Worm (Caenorhabditis elegans): ENCODE results near the gene srsx-30.

ce11 chrV:10133277-10133676 lies 25.4 kb upstream of the srsx-30 start:
- TF ChIP-seq let-607 (tag; optimal IDR thresholded peaks at IDR 0.05) (no peak), nfya-1 (tag; optimal IDR thresholded peaks at IDR 0.05; ENCODE audit: borderline replicate concordance, insufficient read depth) (no peak), mel-28 (tag; optimal IDR thresholded peaks at IDR 0.05; ENCODE audit: borderline replicate concordance) (no peak), akir-1 (GFP tag; optimal IDR thresholded peaks at IDR 0.05) (no peak), snpc-1.1 (tag; optimal IDR thresholded peaks at IDR 0.05; ENCODE audit: insufficient read depth) (no peak)

All from whole organism, young adult.